Fruit fly (Drosophila melanogaster): Measurements from ENCODE around the gene Or33b.

dm6 chr2L:11940620-11941019, 4.6 kb downstream of the Or33b start:
- TF ChIP-seq CG32121 (GFP tag; IDR thresholded peaks at IDR 0.05), result no peak
- TF ChIP-seq CG34367 (tag; optimal IDR thresholded peaks at IDR 0.05), result no peak
- no peak for TF ChIP-seq CG14655 (GFP tag; optimal IDR thresholded peaks at IDR 0.05)
- no peak for TF ChIP-seq CG17806 (tag; optimal IDR thresholded peaks at IDR 0.05)
- no peak for TF ChIP-seq CG9948 (tag; optimal IDR thresholded peaks at IDR 0.05)
- no peak for TF ChIP-seq CG15710 (tag; optimal IDR thresholded peaks at IDR 0.05)
- no peak for TF ChIP-seq rn (GFP tag; IDR thresholded peaks at IDR 0.05)
- no peak for TF ChIP-seq Snoo (tag; optimal IDR thresholded peaks at IDR 0.05)
- TF ChIP-seq D1 (tag; optimal IDR thresholded peaks at IDR 0.05), result no peak
- TF ChIP-seq EcR (GFP tag; optimal IDR thresholded peaks at IDR 0.05), result no peak
